Worm (Caenorhabditis elegans) whole organism, midembryonic: Measurements from ENCODE around the gene lact-6.

Experiments used
- T22C8.4 ChIP-seq: fragments of 200-800 bp; sonication (Bioruptor generic); IDR thresholded peaks from 2 replicates; pipeline ENCODE4 v1.3.6; 2022; ENCODE audit warnings: missing genetic modification characterization, missing compliant biosample characterization
- flt-1 ChIP-seq: fragments of 200-800 bp; sonication (Bioruptor generic); IDR thresholded peaks from 2 replicates; pipeline ENCODE4 v1.3.6; 2022; ENCODE audit warnings: missing genetic modification characterization, missing compliant biosample characterization
- ztf-23 ChIP-seq: fragments of 200-800 bp; sonication (Bioruptor generic); IDR thresholded peaks from 2 replicates; pipeline ENCODE4 v1.3.6; 2022; ENCODE audit warnings: missing genetic modification reagents, missing genetic modification characterization, missing compliant biosample characterization

- TF ChIP-seq flt-1 (GFP tag; lab: Robert Waterston, UW) (no peak), ztf-23 (GFP tag; lab: Robert Waterston, UW) (no peak), T22C8.4 (GFP tag; lab: Robert Waterston, UW) (no peak)
Observed at ce11 chrIV:17442503-17442902, 11.3 kb upstream of the lact-6 start, which contains the start of gene F11E6.11.
